Fruit fly (Drosophila melanogaster): Measurements from ENCODE around the gene CG3402.

CG3402 gene

DNA sequence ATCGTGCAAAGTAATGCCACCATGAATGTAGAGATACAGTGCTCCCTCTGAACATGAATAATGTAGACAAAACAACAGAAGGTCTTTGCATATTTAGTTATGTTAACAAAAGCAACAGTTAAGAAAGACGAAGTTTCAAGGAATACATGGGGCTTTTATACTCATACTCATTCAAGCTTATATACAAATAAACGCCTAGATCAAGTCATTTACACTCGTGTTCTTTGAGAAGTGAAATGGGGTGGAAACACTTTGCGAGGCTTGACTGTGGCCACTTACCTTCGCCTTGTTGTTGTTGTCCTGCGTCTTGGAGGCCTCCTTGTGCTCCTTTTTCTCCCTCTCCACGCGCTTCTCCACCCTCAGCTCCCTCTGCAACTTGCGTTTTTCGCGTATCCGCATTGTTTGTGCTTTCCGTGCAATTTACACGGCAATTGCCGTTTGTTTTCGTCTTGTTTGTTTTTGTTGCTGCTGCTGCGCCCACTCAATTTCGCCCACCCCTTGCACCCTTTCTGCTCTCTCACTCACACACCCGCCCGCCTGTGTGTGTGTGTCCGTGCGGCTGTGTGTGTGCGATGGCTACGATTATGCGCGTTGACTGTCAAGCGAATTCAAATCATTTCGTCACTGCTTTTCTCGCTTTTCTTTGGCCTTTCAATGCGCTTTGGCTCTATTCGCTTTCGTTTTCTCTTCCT is 32.2 kb upstream of the CG3402 start (continued):
- TF ChIP-seq sr (GFP tag; IDR thresholded peaks at IDR 0.05): peak; percentile 90
- TF ChIP-seq CG6683 (GFP tag; optimal IDR thresholded peaks at IDR 0.05): no peak
- peak; percentile 20 for TF ChIP-seq CG11504 (tag; optimal IDR thresholded peaks at IDR 0.05)
- no peak for TF ChIP-seq zf30C (GFP tag; optimal IDR thresholded peaks at IDR 0.05)
- TF ChIP-seq Scr (GFP tag; IDR thresholded peaks at IDR 0.05; ENCODE audit: partially characterized antibody): no peak
- TF ChIP-seq CG8290 (GFP tag; optimal IDR thresholded peaks at IDR 0.05): no peak
- TF ChIP-seq CG8290 (tag; optimal IDR thresholded peaks at IDR 0.05): no peak
- peak; percentile 19 for TF ChIP-seq chn (GFP tag; optimal IDR thresholded peaks at IDR 0.05)
- no peak for TF ChIP-seq her (GFP tag; optimal IDR thresholded peaks at IDR 0.05)
- peak; percentile 87 for TF ChIP-seq CG4360 (GFP tag; IDR thresholded peaks at IDR 0.05)
- peak; percentile 86 for TF ChIP-seq grau (tag; optimal IDR thresholded peaks at IDR 0.05)
- 0 out of 2 replicates have a peak, but pooled peaks have one; percentile 20 for TF ChIP-seq wdn (GFP tag; IDR thresholded peaks at IDR 0.05)
- TF ChIP-seq unpg (GFP tag; optimal IDR thresholded peaks at IDR 0.05): no peak
- no peak for TF ChIP-seq Rfx (GFP tag; IDR thresholded peaks at IDR 0.05)
- TF ChIP-seq Myb (GFP tag; optimal IDR thresholded peaks at IDR 0.05): peak; percentile 5
- peak; percentile 13 for TF ChIP-seq Xbp1 (GFP tag; optimal IDR thresholded peaks at IDR 0.05)

DNA sequence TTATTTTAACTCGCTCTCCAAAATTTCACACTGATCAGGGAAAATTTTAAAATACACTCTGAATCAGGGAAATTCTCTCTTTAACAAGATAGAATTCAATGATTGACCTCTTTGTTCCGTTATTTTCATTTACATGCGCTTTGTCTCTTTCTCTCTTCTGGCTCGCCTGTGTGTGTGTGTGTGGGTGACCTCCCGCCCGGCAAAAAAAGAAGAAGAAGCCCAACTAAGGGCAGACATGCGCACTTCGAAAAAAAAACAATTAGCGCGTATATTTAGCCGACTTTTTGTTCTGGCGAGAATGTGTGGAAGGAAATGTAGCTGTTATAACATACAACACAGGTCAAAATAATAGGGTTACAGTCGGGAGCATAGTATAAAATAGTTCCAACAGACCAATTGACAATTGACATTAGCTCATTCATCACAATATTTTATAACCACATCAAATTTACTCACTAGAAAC is 29.8 kb upstream of the CG3402 start, which contains the start of gene CG3386:
Gene CG3386, minus strand, starts transcription at position 51 of the 463 bp plus-strand sequence.
- TF ChIP-seq ewg (GFP tag; optimal IDR thresholded peaks at IDR 0.05) (peak; percentile 75), gro (GFP tag; optimal IDR thresholded peaks at IDR 0.05) (peak; percentile 7), CTCF (GFP tag; optimal IDR thresholded peaks at IDR 0.05) (no peak), Max (GFP tag; optimal IDR thresholded peaks at IDR 0.05) (no peak), HLH4C (GFP tag; IDR thresholded peaks at IDR 0.05; ENCODE audit: partially characterized antibody) (no peak), mld (GFP tag; IDR thresholded peaks at IDR 0.05; ENCODE audit: partially characterized antibody) (no peak), Drgx (GFP tag; IDR thresholded peaks at IDR 0.05) (0 out of 2 replicates have a peak, but pooled peaks have one; percentile 19), CG10209 (GFP tag; optimal IDR thresholded peaks at IDR 0.05) (no peak), slp2 (GFP tag; optimal IDR thresholded peaks at IDR 0.05) (no peak), zen (tag; optimal IDR thresholded peaks at IDR 0.05) (peak; percentile 34), Hmx (GFP tag; optimal IDR thresholded peaks at IDR 0.05) (no peak), aop (GFP tag; IDR thresholded peaks at IDR 0.05) (peak; percentile 14; the same call in 1 of the 2 replicates), CG32532 (GFP tag; IDR thresholded peaks at IDR 0.05) (no peak), cg (GFP tag; optimal IDR thresholded peaks at IDR 0.05) (peak; percentile 67), CG10431 (GFP tag; optimal IDR thresholded peaks at IDR 0.05) (no peak), mam (GFP tag; optimal IDR thresholded peaks at IDR 0.05) (peak; percentile 15), gfzf (GFP tag; optimal IDR thresholded peaks at IDR 0.05) (peak; percentile 51), Ets65A (GFP tag) (peak; percentile 62), odd (GFP tag; optimal IDR thresholded peaks at IDR 0.05) (no peak), tna (GFP tag; IDR thresholded peaks at IDR 0.05; ENCODE audit: partially characterized antibody) (no peak), CG10147 (GFP tag; optimal IDR thresholded peaks at IDR 0.05) (no peak), Hr78 (GFP tag; optimal IDR thresholded peaks at IDR 0.05) (peak in 1 of 2 experiments; percentile 99), ase (GFP tag; IDR thresholded peaks at IDR 0.05) (no peak), Trl (optimal IDR thresholded peaks at IDR 0.05) (peak; percentile 65 to 75), Trl (GFP tag; optimal IDR thresholded peaks at IDR 0.05) (no peak), CG3163 (GFP tag; optimal IDR thresholded peaks at IDR 0.05) (peak; percentile 95), Fer1 (GFP tag; optimal IDR thresholded peaks at IDR 0.05) (no peak), bsh (GFP tag; optimal IDR thresholded peaks at IDR 0.05) (no peak), E2f2 (GFP tag; IDR thresholded peaks at IDR 0.05) (0 out of 2 replicates have a peak, but pooled peaks have one; percentile 5), sens (GFP tag) (peak; percentile 46), gce (GFP tag; IDR thresholded peaks at IDR 0.05) (no peak), sqz (GFP tag; optimal IDR thresholded peaks at IDR 0.05) (peak; percentile 38), CG6689 (GFP tag; IDR thresholded peaks at IDR 0.05) (0 out of 2 replicates have a peak, but pooled peaks have one; percentile 5), Xrp1 (GFP tag; IDR thresholded peaks at IDR 0.05) (0 out of 2 replicates have a peak, but pooled peaks have one; percentile 11), CG1529 (GFP tag; optimal IDR thresholded peaks at IDR 0.05) (no peak)

Data from whole organism, embryonic.